Worm (Caenorhabditis elegans): ENCODE data around the gene fbxa-4.

The fbxa-4 gene

DNA sequence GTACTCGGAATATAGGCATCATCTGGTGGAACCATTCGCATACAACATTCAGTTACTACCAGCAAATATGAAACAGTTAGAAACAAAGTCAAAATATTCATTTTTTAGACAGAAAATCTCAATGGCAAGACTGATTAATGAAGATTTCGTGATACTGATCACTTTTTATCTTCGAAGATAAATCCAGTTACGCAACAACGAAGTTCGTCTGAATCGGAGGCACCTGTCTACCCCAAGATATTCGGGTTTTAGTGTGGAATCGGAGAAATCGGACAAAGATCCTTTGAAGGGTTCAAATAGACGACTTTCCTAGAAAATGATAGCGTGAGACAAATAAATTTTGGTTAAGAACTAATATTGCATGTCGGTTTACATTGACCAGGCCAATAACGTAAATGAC, 19.5 kb downstream of the fbxa-4 start, which contains the start of gene F16G10.13:
TSS of gene F16G10.13 (minus strand) at position 101 of the 400 bp plus-strand sequence.
- TF ChIP-seq nhr-102 (tag; optimal IDR thresholded peaks at IDR 0.05) (no peak), lin-29 (GFP tag; IDR thresholded peaks at IDR 0.05) (no peak), ztf-7 (tag; optimal IDR thresholded peaks at IDR 0.05) (no peak), snpc-1.2 (GFP tag; IDR thresholded peaks at IDR 0.05) (no peak), ceh-20 (GFP tag; IDR thresholded peaks at IDR 0.05) (no peak), lin-13 (GFP tag; optimal IDR thresholded peaks at IDR 0.05) (no peak), duxl-1 (tag; optimal IDR thresholded peaks at IDR 0.05; ENCODE audit: poor library complexity) (no peak), egl-43 (GFP tag; IDR thresholded peaks at IDR 0.05) (no peak), Y5F2A.4 (GFP tag; optimal IDR thresholded peaks at IDR 0.05) (no peak), nhr-25 (tag; optimal IDR thresholded peaks at IDR 0.05; ENCODE audit: borderline replicate concordance, insufficient read depth) (no peak)

- TF ChIP-seq ceh-28 (tag; optimal IDR thresholded peaks at IDR 0.05), result no peak
- TF ChIP-seq lir-3 (tag; optimal IDR thresholded peaks at IDR 0.05), result no peak
- TF ChIP-seq F26F4.8 (GFP tag; conservative IDR thresholded peaks at IDR 0.05), result no peak
- TF ChIP-seq nhr-6 (tag; optimal IDR thresholded peaks at IDR 0.05), result no peak
Measured at ce11 chrII:2393821-2394220, 21.5 kb downstream of the fbxa-4 start, which contains the start of gene F16G10.11. Gene F16G10.11 (minus strand): TSS chrII:2393921.

ce11 chrII:2390884-2391283, 24.4 kb downstream of the fbxa-4 start, which contains the start of gene F16G10.10:
Gene F16G10.10 (minus strand): TSS chrII:2390984.
- TF ChIP-seq nhr-11 (tag; optimal IDR thresholded peaks at IDR 0.05) (no peak), aly-2 (tag; optimal IDR thresholded peaks at IDR 0.05) (no peak), madf-9 (GFP tag; conservative IDR thresholded peaks at IDR 0.05) (no peak), F49E8.2 (tag; optimal IDR thresholded peaks at IDR 0.05; ENCODE audit: borderline replicate concordance) (no peak), lin-15B (tag; optimal IDR thresholded peaks at IDR 0.05) (no peak), mdl-1 (tag; optimal IDR thresholded peaks at IDR 0.05) (no peak), daf-12 (tag; optimal IDR thresholded peaks at IDR 0.05) (no peak), hlh-11 (tag; optimal IDR thresholded peaks at IDR 0.05) (no peak)

- no peak for TF ChIP-seq hmg-1.1 (GFP tag; IDR thresholded peaks at IDR 0.05)
- no peak for TF ChIP-seq lin-29 (GFP tag; IDR thresholded peaks at IDR 0.05)
- no peak for TF ChIP-seq arid-1 (GFP tag; conservative IDR thresholded peaks at IDR 0.05)
- TF ChIP-seq duxl-1 (tag; optimal IDR thresholded peaks at IDR 0.05; ENCODE audit: poor library complexity), result no peak
- TF ChIP-seq mdl-1 (tag; optimal IDR thresholded peaks at IDR 0.05), result no peak
- no peak for TF ChIP-seq zag-1 (tag; optimal IDR thresholded peaks at IDR 0.05)
- TF ChIP-seq daf-12 (tag; optimal IDR thresholded peaks at IDR 0.05), result no peak
- TF ChIP-seq Y48G9A.11 (GFP tag; IDR thresholded peaks at IDR 0.05), result no peak
- TF ChIP-seq zip-11 (GFP tag; IDR thresholded peaks at IDR 0.05), result no peak
- TF ChIP-seq lin-1 (GFP tag; IDR thresholded peaks at IDR 0.05), result no peak
- TF ChIP-seq nhr-6 (tag; optimal IDR thresholded peaks at IDR 0.05), result no peak
- no peak for TF ChIP-seq nhr-111 (GFP tag; optimal IDR thresholded peaks at IDR 0.05)
- TF ChIP-seq zfp-2 (tag; optimal IDR thresholded peaks at IDR 0.05), result no peak
Measured at ce11 chrII:2385495-2385894, 29.8 kb downstream of the fbxa-4 start, which contains the start of gene F16G10.9. Gene F16G10.9 (minus strand): TSS chrII:2385595.

ce11 chrII:2383334-2383733, 32.0 kb downstream of the fbxa-4 start, which contains the start of gene F16G10.8:
Gene F16G10.8 (minus strand): TSS chrII:2383434.
- TF ChIP-seq lsy-2 (tag; optimal IDR thresholded peaks at IDR 0.05) (no peak), mdt-29 (GFP tag; IDR thresholded peaks at IDR 0.05) (no peak), fkh-10 (GFP tag; optimal IDR thresholded peaks at IDR 0.05) (no peak), php-3 (GFP tag; IDR thresholded peaks at IDR 0.05) (no peak), daf-16 (GFP tag; optimal IDR thresholded peaks at IDR 0.05) (no peak), daf-16 (tag; optimal IDR thresholded peaks at IDR 0.05) (no peak), rbr-2 (tag; optimal IDR thresholded peaks at IDR 0.05) (no peak), ZK546.5 (tag; optimal IDR thresholded peaks at IDR 0.05) (no peak), mxl-3 (GFP tag; optimal IDR thresholded peaks at IDR 0.05) (no peak), dmd-6 (GFP tag; IDR thresholded peaks at IDR 0.05) (no peak), ztf-11 (tag; optimal IDR thresholded peaks at IDR 0.05) (no peak), lin-29 (GFP tag; IDR thresholded peaks at IDR 0.05) (no peak), duxl-1 (tag; optimal IDR thresholded peaks at IDR 0.05; ENCODE audit: poor library complexity) (no peak), fos-1 (tag; optimal IDR thresholded peaks at IDR 0.05) (no peak), nhr-42 (GFP tag; IDR thresholded peaks at IDR 0.05) (no peak), spr-3 (GFP tag; optimal IDR thresholded peaks at IDR 0.05) (no peak), nhr-11 (tag; optimal IDR thresholded peaks at IDR 0.05) (no peak), lin-15B (tag; optimal IDR thresholded peaks at IDR 0.05) (no peak), Y48G9A.11 (GFP tag; IDR thresholded peaks at IDR 0.05) (no peak), nhr-237 (tag; optimal IDR thresholded peaks at IDR 0.05) (no peak)
